Fruit fly (Drosophila melanogaster) whole organism, pupa: ENCODE measurements around the gene CG32444.

ENCODE experiments used
- CG10348 ChIP-seq: fragments of 200-800 bp; sonication (Bioruptor generic); IDR thresholded peaks from 2 replicates; pipeline ENCODE4 v1.3.6; 2022; ENCODE audit warnings: missing biosample characterization, missing genetic modification characterization
- CG15710 ChIP-seq: fragments of 200-800 bp; sonication (Bioruptor generic); optimal IDR thresholded peaks from 2 replicates; lab custom pipeline; 2018; ENCODE audit warnings: missing biosample characterization, mild to moderate bottlenecking, missing genetic modification characterization, moderate library complexity
- CG17806 ChIP-seq: fragments of 200-800 bp; sonication (Bioruptor generic); optimal IDR thresholded peaks from 2 replicates; lab custom pipeline; 2018; ENCODE audit warnings: missing biosample characterization, mild to moderate bottlenecking, missing genetic modification characterization, moderate library complexity
- CG32121 ChIP-seq: fragments of 200-800 bp; sonication (Bioruptor generic); IDR thresholded peaks from 2 replicates; pipeline ENCODE4 v1.3.6; 2022; ENCODE audit warnings: missing biosample characterization, missing genetic modification characterization
- CG34367 ChIP-seq: fragments of 200-800 bp; sonication (Bioruptor generic); optimal IDR thresholded peaks from 2 replicates; lab custom pipeline; 2018; ENCODE audit warnings: missing biosample characterization, mild to moderate bottlenecking, missing genetic modification characterization
- CG4496 ChIP-seq: fragments of 200-800 bp; sonication (Bioruptor generic); IDR thresholded peaks from 3 replicates; pipeline ENCODE4 v1.3.6; 2022; ENCODE audit warnings: missing biosample characterization, missing genetic modification characterization
- CG8301 ChIP-seq: fragments of 200-800 bp; sonication (Bioruptor generic); optimal IDR thresholded peaks from 2 replicates; lab custom pipeline; 2018; ENCODE audit warnings: missing biosample characterization, mild to moderate bottlenecking, missing genetic modification characterization
- Snoo ChIP-seq: fragments of 200-800 bp; sonication (Bioruptor generic); optimal IDR thresholded peaks from 3 replicates; lab custom pipeline; 2017; ENCODE audit warnings: missing biosample characterization, mild to moderate bottlenecking, missing genetic modification characterization, inconsistent platforms

dm6 chr3L:21644176-21644575 is 7.4 kb downstream of the CG32444 start:
- no peak for TF ChIP-seq CG8301 (tag; lab: Kevin White, UChicago)
- TF ChIP-seq Snoo (tag; lab: Kevin White, UChicago) = no peak
- no peak for TF ChIP-seq CG15710
- TF ChIP-seq CG34367 = no peak
- no peak for TF ChIP-seq CG32121
- peak; percentile 41; the same call in 2 of the 3 replicates for TF ChIP-seq CG4496 (GFP tag; lab: Robert Waterston, UW)
- TF ChIP-seq CG10348 (GFP tag; lab: Robert Waterston, UW) = no peak
- no peak for TF ChIP-seq CG17806 (tag; lab: Kevin White, UChicago)
